Fruit fly (Drosophila melanogaster) whole organism, embryonic: Measurements from ENCODE around the gene hd.

Source experiments
- CG10366 ChIP-seq: fragments of 200-800 bp; sonication (Bioruptor generic); IDR thresholded peaks from 2 replicates; pipeline ENCODE4 v1.3.6; 2022; ENCODE audit warnings: missing biosample characterization, missing genetic modification characterization
- CG10654 ChIP-seq: fragments of 200-800 bp; sonication (Bioruptor generic); optimal IDR thresholded peaks from 2 replicates; lab custom pipeline; 2016; ENCODE audit warnings: missing biosample characterization, missing genetic modification characterization
- CG12299 ChIP-seq: fragments of 200-800 bp; sonication (Bioruptor generic); optimal IDR thresholded peaks from 2 replicates; lab custom pipeline; 2018; ENCODE audit warnings: missing biosample characterization, mild to moderate bottlenecking, missing genetic modification characterization
- CG12659 ChIP-seq: fragments of 200-800 bp; sonication (Bioruptor generic); optimal IDR thresholded peaks from 3 replicates; lab custom pipeline; 2017; ENCODE audit warnings: mild to moderate bottlenecking, missing biosample characterization, missing genetic modification reagents, missing genetic modification characterization
- CG13287 ChIP-seq: fragments of 200-800 bp; sonication (Bioruptor generic); IDR thresholded peaks from 2 replicates; pipeline ENCODE4 v1.3.6; 2022; ENCODE audit warnings: missing biosample characterization, missing genetic modification characterization; ENCODE audit not compliant: partially characterized antibody
- CG13424 ChIP-seq: fragments of 200-800 bp; sonication (Bioruptor generic); optimal IDR thresholded peaks from 2 replicates; lab custom pipeline; 2019; ENCODE audit warnings: missing biosample characterization, mild to moderate bottlenecking, missing genetic modification characterization, moderate library complexity
- CG15073 ChIP-seq: fragments of 200-800 bp; sonication (Bioruptor generic); optimal IDR thresholded peaks from 2 replicates; lab custom pipeline; 2016; ENCODE audit warnings: missing biosample characterization, missing genetic modification characterization
- CG2712 ChIP-seq: fragments of 200-800 bp; optimal IDR thresholded peaks from 3 replicates; lab custom pipeline; 2019; ENCODE audit warnings: missing biosample characterization, mild to moderate bottlenecking, missing genetic modification characterization, moderate library complexity
- CG2889 ChIP-seq: fragments of 200-800 bp; sonication (Bioruptor generic); IDR thresholded peaks from 3 replicates; pipeline ENCODE4 v1.3.6; 2022; ENCODE audit warnings: missing biosample characterization, missing genetic modification characterization
- CG31388 ChIP-seq: fragments of 200-800 bp; sonication (Bioruptor generic); optimal IDR thresholded peaks from 2 replicates; lab custom pipeline; 2016; ENCODE audit warnings: missing biosample characterization, missing genetic modification characterization
- CG32532 ChIP-seq: fragments of 200-800 bp; sonication (Bioruptor generic); IDR thresholded peaks from 2 replicates; pipeline ENCODE4 v1.3.6; 2022; ENCODE audit warnings: missing biosample characterization, missing genetic modification characterization
- CG3847 ChIP-seq: fragments of 200-800 bp; sonication (Bioruptor generic); IDR thresholded peaks from 2 replicates; pipeline ENCODE4 v1.3.6; 2022; ENCODE audit warnings: missing biosample characterization, missing genetic modification characterization
- CG4360 ChIP-seq: fragments of 200-800 bp; sonication (Bioruptor generic); IDR thresholded peaks from 2 replicates; pipeline ENCODE4 v1.3.6; 2022; ENCODE audit warnings: missing biosample characterization, missing genetic modification characterization
- CG4424 ChIP-seq: fragments of 200-800 bp; sonication (Bioruptor generic); optimal IDR thresholded peaks from 3 replicates; lab custom pipeline; 2016; ENCODE audit warnings: missing biosample characterization, missing genetic modification characterization
- CG6272 ChIP-seq: fragments of 200-800 bp; sonication (Bioruptor generic); IDR thresholded peaks from 2 replicates; pipeline ENCODE4 v1.3.6; 2022; ENCODE audit warnings: missing biosample characterization, missing genetic modification characterization
- CG7271 ChIP-seq: fragments of 200-800 bp; sonication (Bioruptor generic); optimal IDR thresholded peaks from 2 replicates; lab custom pipeline; 2018; ENCODE audit warnings: missing biosample characterization, mild to moderate bottlenecking, missing genetic modification characterization, moderate library complexity
- CG7745 ChIP-seq: fragments of 200-800 bp; sonication (Bioruptor generic); optimal IDR thresholded peaks from 2 replicates; lab custom pipeline; 2018; ENCODE audit warnings: missing biosample characterization, mild to moderate bottlenecking, missing genetic modification characterization, moderate library complexity
- CG7786 ChIP-seq: fragments of 200-800 bp; sonication (Bioruptor generic); optimal IDR thresholded peaks from 2 replicates; lab custom pipeline; 2016; ENCODE audit warnings: missing biosample characterization, missing genetic modification characterization
- CG9437 ChIP-seq: fragments of 200-800 bp; sonication (Bioruptor generic); optimal IDR thresholded peaks from 2 replicates; lab custom pipeline; 2018; ENCODE audit warnings: missing biosample characterization, mild to moderate bottlenecking, missing genetic modification characterization
- CrebB ChIP-seq: fragments of 200-800 bp; sonication (Bioruptor generic); optimal IDR thresholded peaks from 3 replicates; lab custom pipeline; 2018; ENCODE audit warnings: missing biosample characterization, mild to moderate bottlenecking, missing genetic modification characterization
- Dad ChIP-seq: fragments of 200-800 bp; sonication (Bioruptor generic); optimal IDR thresholded peaks from 3 replicates; lab custom pipeline; 2016; ENCODE audit warnings: missing biosample characterization, missing genetic modification characterization
- Fer2 ChIP-seq: fragments of 200-800 bp; sonication (Bioruptor generic); optimal IDR thresholded peaks from 2 replicates; lab custom pipeline; 2018; ENCODE audit warnings: missing biosample characterization, mild to moderate bottlenecking, missing genetic modification characterization, moderate library complexity
- HLH54F ChIP-seq: fragments of 200-800 bp; sonication (Bioruptor generic); optimal IDR thresholded peaks from 3 replicates; lab custom pipeline; 2016; ENCODE audit warnings: missing biosample characterization, missing genetic modification characterization
- HmgD ChIP-seq: fragments of 200-800 bp; sonication (Bioruptor generic); optimal IDR thresholded peaks from 3 replicates; lab custom pipeline; 2016; ENCODE audit warnings: missing biosample characterization, missing genetic modification characterization
- Mad ChIP-seq: fragments of 200-800 bp; sonication (Bioruptor generic); optimal IDR thresholded peaks from 2 replicates; lab custom pipeline; 2016; ENCODE audit warnings: missing biosample characterization, missing genetic modification characterization
- Nf-YC ChIP-seq: fragments of 200-800 bp; optimal IDR thresholded peaks from 3 replicates; lab custom pipeline; 2019; ENCODE audit warnings: missing biosample characterization, mild to moderate bottlenecking, missing genetic modification characterization, moderate library complexity
- Opbp ChIP-seq: fragments of 200-800 bp; sonication (Bioruptor generic); IDR thresholded peaks from 3 replicates; pipeline ENCODE4 v1.3.6; 2022; ENCODE audit warnings: missing biosample characterization, missing genetic modification characterization; ENCODE audit not compliant: partially characterized antibody
- Rfx ChIP-seq: fragments of 200-800 bp; sonication (Bioruptor generic); IDR thresholded peaks from 2 replicates; pipeline ENCODE4 v1.3.6; 2022; ENCODE audit warnings: missing biosample characterization, missing genetic modification characterization
- Sin3A ChIP-seq: fragments of >200 bp; optimal IDR thresholded peaks from 2 replicates; lab custom pipeline; 2018
- Spps ChIP-seq: fragments of 200-800 bp; sonication (Bioruptor generic); optimal IDR thresholded peaks from 2 replicates; lab custom pipeline; 2018; ENCODE audit warnings: missing biosample characterization, mild to moderate bottlenecking, missing genetic modification characterization
- Ssrp ChIP-seq: fragments of 200-800 bp; sonication (Bioruptor generic); optimal IDR thresholded peaks from 2 replicates; lab custom pipeline; 2018; ENCODE audit warnings: missing biosample characterization, mild to moderate bottlenecking, missing genetic modification characterization, moderate library complexity
- Vsx1 ChIP-seq: fragments of 200-800 bp; sonication (Bioruptor generic); optimal IDR thresholded peaks from 2 replicates; lab custom pipeline; 2017; ENCODE audit warnings: missing biosample characterization, mild to moderate bottlenecking, missing genetic modification characterization, missing genetic modification reagents
- cato ChIP-seq: fragments of 200-800 bp; sonication (Bioruptor generic); optimal IDR thresholded peaks from 2 replicates; lab custom pipeline; 2016; ENCODE audit warnings: missing biosample characterization, missing genetic modification characterization, borderline replicate concordance
- dysf ChIP-seq: fragments of 200-800 bp; sonication (Bioruptor generic); IDR thresholded peaks from 3 replicates; pipeline ENCODE4 v1.3.6; 2022; ENCODE audit warnings: missing biosample characterization, missing genetic modification characterization
- emc ChIP-seq: fragments of 200-800 bp; sonication (Bioruptor generic); optimal IDR thresholded peaks from 2 replicates; lab custom pipeline; 2016; ENCODE audit warnings: missing biosample characterization, missing genetic modification characterization
- gt ChIP-seq: fragments of 200-800 bp; sonication (Bioruptor generic); IDR thresholded peaks from 2 replicates; pipeline ENCODE4 v1.3.6; 2022; ENCODE audit warnings: missing biosample characterization, missing genetic modification characterization
- kah ChIP-seq: fragments of 200-800 bp; sonication (Bioruptor generic); optimal IDR thresholded peaks from 2 replicates; lab custom pipeline; 2018; ENCODE audit warnings: missing biosample characterization, mild to moderate bottlenecking, missing genetic modification characterization
- knrl ChIP-seq: fragments of 200-800 bp; sonication (Bioruptor generic); IDR thresholded peaks from 3 replicates; pipeline ENCODE4 v1.3.6; 2022; ENCODE audit warnings: missing biosample characterization, missing genetic modification characterization; ENCODE audit not compliant: partially characterized antibody
- lola ChIP-seq, 3 experiments: fragments of >200 bp in 2 of 3; fragments of 200-800 bp in 1 of 3; sonication (Bioruptor generic) in 1 of 3; optimal IDR thresholded peaks; 2 replicates each; lab custom pipeline; 2017 to 2019; ENCODE audit warnings: missing biosample characterization in 3 of 3, missing genetic modification characterization in 3 of 3, mild to moderate bottlenecking in 1 of 3, moderate library complexity in 1 of 3
- nerfin-2 ChIP-seq: fragments of 200-800 bp; sonication (Bioruptor generic); IDR thresholded peaks from 2 replicates; pipeline ENCODE4 v1.3.6; 2022; ENCODE audit warnings: missing biosample characterization, missing genetic modification characterization; ENCODE audit not compliant: partially characterized antibody
- nmo ChIP-seq: fragments of 200-800 bp; sonication (Bioruptor generic); optimal IDR thresholded peaks from 2 replicates; lab custom pipeline; 2018; ENCODE audit warnings: missing biosample characterization, mild to moderate bottlenecking, missing genetic modification characterization, moderate library complexity
- oc ChIP-seq: fragments of 200-800 bp; sonication (Bioruptor generic); optimal IDR thresholded peaks from 2 replicates; lab custom pipeline; 2018; ENCODE audit warnings: missing biosample characterization, mild to moderate bottlenecking, missing genetic modification characterization, moderate library complexity
- odd ChIP-seq: fragments of 200-800 bp; sonication (Bioruptor generic); optimal IDR thresholded peaks from 2 replicates; lab custom pipeline; 2017; ENCODE audit warnings: missing biosample characterization, mild to moderate bottlenecking, missing genetic modification characterization
- seq ChIP-seq: fragments of 200-800 bp; sonication (Bioruptor generic); IDR thresholded peaks from 2 replicates; pipeline ENCODE4 v1.3.6; 2022; ENCODE audit warnings: missing biosample characterization, missing genetic modification characterization
- slbo ChIP-seq: fragments of 200-800 bp; sonication (Bioruptor generic); IDR thresholded peaks from 2 replicates; pipeline ENCODE4 v1.3.6; 2022; ENCODE audit warnings: missing biosample characterization, missing genetic modification characterization
- stwl ChIP-seq: fragments of 200-800 bp; sonication (Bioruptor generic); optimal IDR thresholded peaks from 3 replicates; lab custom pipeline; 2018; ENCODE audit warnings: missing biosample characterization, mild to moderate bottlenecking, missing genetic modification characterization, moderate library complexity
- sug ChIP-seq: fragments of 200-800 bp; optimal IDR thresholded peaks from 2 replicates; lab custom pipeline; 2019; ENCODE audit warnings: missing biosample characterization, mild to moderate bottlenecking, missing genetic modification characterization, moderate library complexity
- toy ChIP-seq: fragments of 200-800 bp; sonication (Bioruptor generic); IDR thresholded peaks from 2 replicates; pipeline ENCODE4 v1.3.6; 2022; ENCODE audit warnings: missing biosample characterization, missing genetic modification characterization
- trem ChIP-seq: fragments of 200-800 bp; optimal IDR thresholded peaks from 3 replicates; lab custom pipeline; 2019; ENCODE audit warnings: missing biosample characterization, mild to moderate bottlenecking, missing genetic modification characterization, moderate library complexity
- unc-4 ChIP-seq: fragments of 200-800 bp; sonication (Bioruptor generic); IDR thresholded peaks from 2 replicates; pipeline ENCODE4 v1.3.6; 2022; ENCODE audit warnings: missing biosample characterization, missing genetic modification characterization; ENCODE audit not compliant: partially characterized antibody

Gene hd

dm6 chr3R:5354373-5355134, 20.2 kb downstream of the hd start, which contains the start of the genes CG11999 and CG1161 (continued):
- TF ChIP-seq CG31388 (GFP tag; lab: Kevin White, UChicago) (no peak), CG3847 (GFP tag; lab: Robert Waterston, UW) (no peak), cato (no peak), Sin3A (peak; percentile 57), Nf-YC (tag; lab: Kevin White, UChicago) (peak; percentile 94), CG13424 (peak; percentile 17), CrebB (no peak), CG15073 (GFP tag; lab: Kevin White, UChicago) (no peak), HLH54F (GFP tag; lab: Kevin White, UChicago) (no peak), Opbp (no peak), CG6272 (GFP tag; lab: Robert Waterston, UW) (no peak), Mad (no peak), unc-4 (GFP tag; lab: Robert Waterston, UW) (no peak), Fer2 (no peak), knrl (peak; percentile 40; the same call in 1 of the 3 replicates), CG13287 (GFP tag; lab: Robert Waterston, UW) (peak; percentile 38), gt (GFP tag; lab: Robert Waterston, UW) (no peak), dysf (no peak), kah (no peak), CG7745 (no peak), Dad (no peak), Vsx1 (GFP tag; lab: Kevin White, UChicago) (peak; percentile 96), CG10366 (GFP tag; lab: Robert Waterston, UW) (no peak), seq (GFP tag; lab: Robert Waterston, UW) (no peak), odd (GFP tag; lab: Kevin White, UChicago) (no peak), CG10654 (GFP tag; lab: Kevin White, UChicago) (no peak), toy (no peak), CG12659 (GFP tag; lab: Kevin White, UChicago) (peak; percentile 52), CG7271 (tag; lab: Kevin White, UChicago) (no peak), nmo (GFP tag; lab: Kevin White, UChicago) (peak; percentile 55), oc (tag; lab: Kevin White, UChicago) (no peak), trem (tag; lab: Kevin White, UChicago) (peak; percentile 30), nerfin-2 (no peak), slbo (GFP tag; lab: Robert Waterston, UW) (no peak), CG12299 (no peak), CG4360 (no peak), Spps (tag; lab: Kevin White, UChicago) (no peak), CG4424 (peak; percentile 22), lola (GFP tag; optimal IDR thresholded peaks at IDR 0.05; lab: Kevin White, UChicago) (no peak), sug (tag; lab: Kevin White, UChicago) (peak; percentile 20), CG9437 (GFP tag; lab: Kevin White, UChicago) (peak; percentile 10), CG2889 (GFP tag; lab: Robert Waterston, UW) (no peak), CG32532 (no peak), emc (GFP tag; lab: Kevin White, UChicago) (no peak), Rfx (GFP tag; lab: Robert Waterston, UW) (no peak), CG7786 (no peak), CG2712 (tag; lab: Kevin White, UChicago) (peak; percentile 47), Ssrp (no peak), HmgD (no peak), stwl (tag; lab: Kevin White, UChicago) (peak; percentile 88)
